Worm (Caenorhabditis elegans) whole organism, early embryonic: Measurements from ENCODE around the gene scrm-3.

Experiments used
- ama-1 ChIP-seq: fragments of 150-350 bp; optimal IDR thresholded peaks from 2 replicates; lab custom pipeline; 2014
- ceh-13 ChIP-seq: fragments of 200-800 bp; sonication (Bioruptor generic); optimal IDR thresholded peaks from 2 replicates; lab custom pipeline; 2018; ENCODE audit warnings: mild to moderate bottlenecking, missing genetic modification characterization, missing compliant biosample characterization
- hmbx-1 ChIP-seq: sonication (generic microtip); optimal IDR thresholded peaks from 2 replicates; lab custom pipeline; 2016; ENCODE audit warnings: mild to moderate bottlenecking, missing genetic modification characterization, missing compliant biosample characterization
- pes-1 ChIP-seq: fragments of 200-800 bp; sonication (Bioruptor generic); IDR thresholded peaks from 2 replicates; pipeline ENCODE4 v1.3.6; 2022; ENCODE audit warnings: missing genetic modification reagents, missing genetic modification characterization, missing compliant biosample characterization
- scrt-1 ChIP-seq: fragments of 200-800 bp; sonication (Bioruptor generic); IDR thresholded peaks from 2 replicates; pipeline ENCODE4 v1.3.6; 2022; ENCODE audit warnings: missing genetic modification characterization, missing compliant biosample characterization
- sea-1 ChIP-seq: fragments of 200-800 bp; sonication (Bioruptor generic); conservative IDR thresholded peaks from 2 replicates; pipeline ENCODE4 v1.3.6; 2022; ENCODE audit warnings: missing genetic modification characterization, missing compliant biosample characterization

- TF ChIP-seq hmbx-1 (no peak), scrt-1 (GFP tag; lab: Robert Waterston, UW) (no peak), ama-1 (lab: Kevin White, UChicago) (no peak), ceh-13 (no peak), sea-1 (GFP tag; lab: Robert Waterston, UW) (no peak), pes-1 (GFP tag; lab: Robert Waterston, UW) (no peak)
Observed at ce11 chrV:3398314-3398713, 41.3 kb upstream of the scrm-3 start, which contains the start of gene T20D4.11.
